Worm (Caenorhabditis elegans) whole organism, early embryonic: Measurements from ENCODE around the gene try-4.

Experiments
- aly-1 ChIP-seq: sonication (generic microtip); optimal IDR thresholded peaks from 2 replicates; lab custom pipeline; 2016; ENCODE audit warnings: missing genetic modification characterization, missing compliant biosample characterization
- ama-1 ChIP-seq: fragments of 150-350 bp; optimal IDR thresholded peaks from 2 replicates; lab custom pipeline; 2014
- ets-7 ChIP-seq: sonication (generic microtip); optimal IDR thresholded peaks from 2 replicates; lab custom pipeline; 2016; ENCODE audit warnings: missing genotype, missing genetic modification characterization, missing compliant biosample characterization
- hmbx-1 ChIP-seq: sonication (generic microtip); optimal IDR thresholded peaks from 2 replicates; lab custom pipeline; 2016; ENCODE audit warnings: mild to moderate bottlenecking, missing genetic modification characterization, missing compliant biosample characterization
- hmg-4 ChIP-seq: fragments of 200-800 bp; sonication (Bioruptor generic); optimal IDR thresholded peaks from 2 replicates; lab custom pipeline; 2018; ENCODE audit warnings: mild to moderate bottlenecking, missing genetic modification characterization, missing compliant biosample characterization
- hnd-1 ChIP-seq: sonication (generic microtip); optimal IDR thresholded peaks from 2 replicates; lab custom pipeline; 2016; ENCODE audit warnings: missing genetic modification characterization, missing compliant biosample characterization
- sea-1 ChIP-seq: fragments of 200-800 bp; sonication (Bioruptor generic); conservative IDR thresholded peaks from 2 replicates; pipeline ENCODE4 v1.3.6; 2022; ENCODE audit warnings: missing genetic modification characterization, missing compliant biosample characterization
- tra-4 ChIP-seq: sonication (generic microtip); optimal IDR thresholded peaks from 2 replicates; lab custom pipeline; 2017; ENCODE audit warnings: missing genetic modification characterization, missing compliant biosample characterization

DNA sequence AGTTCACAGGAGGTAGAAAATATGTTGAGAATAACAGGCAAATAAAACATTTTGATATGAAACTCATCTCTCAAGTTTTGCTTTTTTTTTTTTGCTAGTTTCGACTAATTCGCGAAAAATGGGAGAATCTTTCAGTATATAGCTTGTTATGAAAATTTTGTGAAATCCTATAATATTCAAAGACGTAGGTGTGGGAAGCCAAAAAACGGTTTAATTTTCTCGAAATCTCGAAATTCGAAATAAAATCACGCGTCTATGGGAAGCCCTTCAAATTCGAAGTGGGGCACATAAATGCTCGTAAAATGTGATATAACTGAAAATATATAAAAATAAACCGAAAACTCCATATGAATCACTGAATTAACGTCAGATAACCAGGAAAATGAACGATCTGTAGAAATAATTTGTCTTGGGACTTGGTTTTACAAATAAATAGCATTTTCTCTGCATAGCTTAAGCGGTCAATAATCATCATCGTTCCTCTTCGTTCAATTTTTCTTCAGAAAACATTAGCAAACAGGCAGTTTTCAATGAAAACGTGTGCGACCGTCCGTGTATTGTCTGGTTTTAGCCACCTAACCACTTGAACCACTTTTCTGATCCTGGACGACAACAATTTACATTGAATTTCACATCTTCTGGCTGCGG lies 35.9 kb downstream of the try-4 start, which contains the start of the genes gcy-22 and grl-14:
- TF ChIP-seq tra-4 (no peak), ets-7 (tag; lab: Kevin White, UChicago) (no peak), sea-1 (GFP tag; lab: Robert Waterston, UW) (no peak), ama-1 (lab: Kevin White, UChicago) (no peak), hmg-4 (GFP tag; lab: Kevin White, UChicago) (no peak), hnd-1 (tag; lab: Kevin White, UChicago) (no peak), hmbx-1 (no peak), aly-1 (tag; lab: Kevin White, UChicago) (no peak)
